Fruit fly (Drosophila melanogaster): ENCODE data around the gene wake.
A peak's percentile ranks its signal among the peaks of the same experiment; 100 is the strongest.

- TF ChIP-seq psq (optimal IDR thresholded peaks at IDR 0.05) (peak; percentile 73), insv (optimal IDR thresholded peaks at IDR 0.05) (no peak)
Measured at dm6 chr3R:22726031-22726770, 86.6 kb downstream of the wake start, which contains the start of gene RNF220.

All from Kc167 (cell line).